Worm (Caenorhabditis elegans): Measurements from ENCODE around the gene twk-45.

twk-45 gene

ce11 chrIII:2768635-2769034 is 33.1 kb downstream of the twk-45 start, which contains the start of gene swsn-3:
swsn-3 (minus strand) TSS chrIII:2768679.
- peak; percentile 9 for TF ChIP-seq dao-5 (tag; optimal IDR thresholded peaks at IDR 0.05)
- TF ChIP-seq W03F9.2 (tag; optimal IDR thresholded peaks at IDR 0.05), result peak; percentile 85
- peak; percentile 13 for TF ChIP-seq him-1 (tag; optimal IDR thresholded peaks at IDR 0.05)

- TF ChIP-seq him-1 (tag; optimal IDR thresholded peaks at IDR 0.05) (no peak), W03F9.2 (tag; optimal IDR thresholded peaks at IDR 0.05) (no peak), dao-5 (tag; optimal IDR thresholded peaks at IDR 0.05) (no peak)
These were observed 41.0 kb downstream of the twk-45 start, which contains the start of gene pho-9 for ce11 chrIII:2760726-2761125. pho-9 (minus strand) TSS chrIII:2760816.

- no peak for TF ChIP-seq dao-5 (tag; optimal IDR thresholded peaks at IDR 0.05)
- no peak for TF ChIP-seq him-1 (tag; optimal IDR thresholded peaks at IDR 0.05)
These were observed 42.4 kb downstream of the twk-45 start for ce11 chrIII:2759308-2759707.

- no peak for TF ChIP-seq him-1 (tag; optimal IDR thresholded peaks at IDR 0.05)
- no peak for TF ChIP-seq dao-5 (tag; optimal IDR thresholded peaks at IDR 0.05)
- no peak for TF ChIP-seq W03F9.2 (tag; optimal IDR thresholded peaks at IDR 0.05)
These were observed 43.6 kb downstream of the twk-45 start for ce11 chrIII:2758092-2758491.

- no peak for TF ChIP-seq dao-5 (tag; optimal IDR thresholded peaks at IDR 0.05)
- TF ChIP-seq W03F9.2 (tag; optimal IDR thresholded peaks at IDR 0.05), result no peak
- no peak for TF ChIP-seq him-1 (tag; optimal IDR thresholded peaks at IDR 0.05)
These were observed 44.2 kb downstream of the twk-45 start for ce11 chrIII:2757478-2757877.

ce11 chrIII:2756260-2756659 is 45.4 kb downstream of the twk-45 start, which contains the start of gene gldi-9:
gldi-9 (minus strand) TSS chrIII:2756360.
- TF ChIP-seq him-1 (tag; optimal IDR thresholded peaks at IDR 0.05) (no peak), dao-5 (tag; optimal IDR thresholded peaks at IDR 0.05) (no peak), W03F9.2 (tag; optimal IDR thresholded peaks at IDR 0.05) (no peak)

- TF ChIP-seq him-1 (tag; optimal IDR thresholded peaks at IDR 0.05) (no peak), W03F9.2 (tag; optimal IDR thresholded peaks at IDR 0.05) (no peak), dao-5 (tag; optimal IDR thresholded peaks at IDR 0.05) (no peak)
These were observed 55.1 kb downstream of the twk-45 start, which contains the start of gene Y71H2AM.14 for ce11 chrIII:2746553-2746952. Y71H2AM.14 (minus strand) TSS chrIII:2746653.

All from whole organism, L4/young adult.